Fruit fly (Drosophila melanogaster) whole organism, embryonic: ENCODE measurements around the gene Scr.
A peak's percentile ranks its signal among the peaks of the same experiment; 100 is the strongest.

Experiments used
- Abd-B ChIP-seq: fragments of 200-800 bp; sonication (Bioruptor generic); optimal IDR thresholded peaks from 2 replicates; lab custom pipeline; 2018; ENCODE audit warnings: missing biosample characterization, mild to moderate bottlenecking, missing genetic modification characterization, moderate library complexity
- Bteb2 ChIP-seq: fragments of 200-800 bp; sonication (Bioruptor generic); optimal IDR thresholded peaks from 2 replicates; lab custom pipeline; 2016; ENCODE audit warnings: missing biosample characterization, missing genetic modification characterization
- CG10147 ChIP-seq: fragments of 200-800 bp; sonication (Bioruptor generic); optimal IDR thresholded peaks from 2 replicates; lab custom pipeline; 2019; ENCODE audit warnings: missing biosample characterization, mild to moderate bottlenecking, missing genetic modification characterization, moderate library complexity
- CG12236 ChIP-seq: fragments of 200-800 bp; sonication (Bioruptor generic); optimal IDR thresholded peaks from 2 replicates; lab custom pipeline; 2016; ENCODE audit warnings: missing biosample characterization, missing genetic modification characterization
- CG12299 ChIP-seq: fragments of 200-800 bp; sonication (Bioruptor generic); optimal IDR thresholded peaks from 2 replicates; lab custom pipeline; 2018; ENCODE audit warnings: missing biosample characterization, mild to moderate bottlenecking, missing genetic modification characterization
- CG12391 ChIP-seq: fragments of 200-800 bp; sonication (Bioruptor generic); optimal IDR thresholded peaks from 3 replicates; lab custom pipeline; 2018; ENCODE audit warnings: missing biosample characterization, mild to moderate bottlenecking, missing genetic modification characterization, moderate library complexity
- CG12659 ChIP-seq: fragments of 200-800 bp; sonication (Bioruptor generic); optimal IDR thresholded peaks from 3 replicates; lab custom pipeline; 2017; ENCODE audit warnings: mild to moderate bottlenecking, missing biosample characterization, missing genetic modification reagents, missing genetic modification characterization
- CG13296 ChIP-seq: fragments of 200-800 bp; sonication (Bioruptor generic); optimal IDR thresholded peaks from 3 replicates; lab custom pipeline; 2018; ENCODE audit warnings: missing biosample characterization, mild to moderate bottlenecking, missing genetic modification characterization
- CG13894 ChIP-seq: fragments of 200-800 bp; sonication (Bioruptor generic); optimal IDR thresholded peaks from 3 replicates; lab custom pipeline; 2018; ENCODE audit warnings: missing biosample characterization, mild to moderate bottlenecking, missing genetic modification characterization, moderate library complexity
- CG16779 ChIP-seq: fragments of 200-800 bp; sonication (Bioruptor generic); IDR thresholded peaks from 2 replicates; pipeline ENCODE4 v1.3.6; 2022; ENCODE audit warnings: missing biosample characterization, missing genetic modification characterization
- CG16863 ChIP-seq: fragments of 200-800 bp; sonication (Bioruptor generic); optimal IDR thresholded peaks from 3 replicates; lab custom pipeline; 2016; ENCODE audit warnings: missing biosample characterization, missing genetic modification characterization
- CG17612 ChIP-seq: fragments of 200-800 bp; sonication (Bioruptor generic); IDR thresholded peaks from 2 replicates; pipeline ENCODE4 v1.3.6; 2022; ENCODE audit warnings: missing biosample characterization, missing genetic modification characterization
- CG30431 ChIP-seq: fragments of 200-800 bp; sonication (Bioruptor generic); optimal IDR thresholded peaks from 2 replicates; lab custom pipeline; 2017; ENCODE audit warnings: missing biosample characterization, missing genetic modification characterization
- CG31365 ChIP-seq: fragments of 200-800 bp; sonication (Bioruptor generic); optimal IDR thresholded peaks from 2 replicates; lab custom pipeline; 2018; ENCODE audit warnings: missing biosample characterization, mild to moderate bottlenecking, missing genetic modification characterization
- CG33213 ChIP-seq: fragments of 200-800 bp; sonication (Bioruptor generic); optimal IDR thresholded peaks from 3 replicates; lab custom pipeline; 2016; ENCODE audit warnings: missing biosample characterization, missing genetic modification characterization
- CG4282 ChIP-seq: fragments of 200-800 bp; sonication (Bioruptor generic); optimal IDR thresholded peaks from 2 replicates; lab custom pipeline; 2016; ENCODE audit warnings: missing biosample characterization, missing genetic modification characterization
- CG7357 ChIP-seq: fragments of 200-800 bp; sonication (Bioruptor generic); IDR thresholded peaks from 3 replicates; pipeline ENCODE4 v1.3.6; 2022; ENCODE audit warnings: missing biosample characterization, missing genetic modification characterization
- CG7745 ChIP-seq: fragments of 200-800 bp; sonication (Bioruptor generic); optimal IDR thresholded peaks from 2 replicates; lab custom pipeline; 2018; ENCODE audit warnings: missing biosample characterization, mild to moderate bottlenecking, missing genetic modification characterization, moderate library complexity
- CG7786 ChIP-seq: fragments of 200-800 bp; sonication (Bioruptor generic); optimal IDR thresholded peaks from 2 replicates; lab custom pipeline; 2016; ENCODE audit warnings: missing biosample characterization, missing genetic modification characterization
- CG7987 ChIP-seq: fragments of 200-800 bp; sonication (Bioruptor generic); optimal IDR thresholded peaks from 2 replicates; lab custom pipeline; 2018; ENCODE audit warnings: missing biosample characterization, mild to moderate bottlenecking, missing genetic modification characterization, moderate library complexity
- CG8290 ChIP-seq, 3 experiments: fragments of 200-800 bp; sonication (Bioruptor generic); optimal IDR thresholded peaks; 2 replicates each; lab custom pipeline; 2016 to 2019; ENCODE audit warnings: missing biosample characterization in 3 of 3, missing genetic modification characterization in 3 of 3, mild to moderate bottlenecking in 2 of 3, moderate library complexity in 1 of 3
- CG8944 ChIP-seq: fragments of 200-800 bp; sonication (Bioruptor generic); optimal IDR thresholded peaks from 3 replicates; lab custom pipeline; 2016; ENCODE audit warnings: missing biosample characterization, missing genetic modification characterization
- CG9437 ChIP-seq: fragments of 200-800 bp; sonication (Bioruptor generic); optimal IDR thresholded peaks from 2 replicates; lab custom pipeline; 2018; ENCODE audit warnings: missing biosample characterization, mild to moderate bottlenecking, missing genetic modification characterization
- CTCF ChIP-seq: fragments of 200-800 bp; sonication (Bioruptor generic); optimal IDR thresholded peaks from 2 replicates; lab custom pipeline; 2017; ENCODE audit warnings: missing biosample characterization, mild to moderate bottlenecking, missing genetic modification characterization, moderate library complexity
- D ChIP-seq, 2 experiments: fragments of 200-800 bp in 1 of 2; fragments of >200 bp in 1 of 2; sonication (Bioruptor generic) in 1 of 2; optimal IDR thresholded peaks; 2 replicates in 1 of 2; 3 replicates in 1 of 2; lab custom pipeline; 2017; ENCODE audit warnings: mild to moderate bottlenecking in 1 of 2, missing biosample characterization in 1 of 2, missing genetic modification characterization in 1 of 2, missing genetic modification reagents in 1 of 2
- Deaf1 ChIP-seq: fragments of 200-800 bp; optimal IDR thresholded peaks from 3 replicates; lab custom pipeline; 2019; ENCODE audit warnings: missing biosample characterization, mild to moderate bottlenecking, missing genetic modification characterization, moderate library complexity
- Fer1 ChIP-seq: fragments of 200-800 bp; sonication (Bioruptor generic); optimal IDR thresholded peaks from 2 replicates; lab custom pipeline; 2017; ENCODE audit warnings: missing biosample characterization, mild to moderate bottlenecking, missing genetic modification characterization
- Lhr ChIP-seq: fragments of 200-800 bp; sonication (Bioruptor generic); optimal IDR thresholded peaks from 3 replicates; lab custom pipeline; 2017; ENCODE audit warnings: mild to moderate bottlenecking, missing biosample characterization, missing genetic modification reagents, missing genetic modification characterization
- MBD-R2 ChIP-seq: fragments of 200-800 bp; sonication (Bioruptor generic); IDR thresholded peaks from 2 replicates; pipeline ENCODE4 v1.3.6; 2022; ENCODE audit warnings: missing biosample characterization, missing genetic modification characterization
- NC2α ChIP-seq: fragments of 200-800 bp; sonication (Bioruptor generic); optimal IDR thresholded peaks from 2 replicates; lab custom pipeline; 2016; ENCODE audit warnings: missing biosample characterization, missing genetic modification characterization
- Rfx ChIP-seq: fragments of 200-800 bp; sonication (Bioruptor generic); IDR thresholded peaks from 2 replicates; pipeline ENCODE4 v1.3.6; 2022; ENCODE audit warnings: missing biosample characterization, missing genetic modification characterization
- Scr ChIP-seq: fragments of 200-800 bp; sonication (Bioruptor generic); IDR thresholded peaks from 2 replicates; pipeline ENCODE4 v1.3.6; 2022; ENCODE audit warnings: missing biosample characterization, missing genetic modification characterization; ENCODE audit not compliant: partially characterized antibody
- ac ChIP-seq: fragments of 200-800 bp; sonication (Bioruptor generic); optimal IDR thresholded peaks from 3 replicates; lab custom pipeline; 2017; ENCODE audit warnings: missing biosample characterization, mild to moderate bottlenecking, missing genetic modification characterization
- aop ChIP-seq: fragments of 200-800 bp; sonication (Bioruptor generic); IDR thresholded peaks from 2 replicates; pipeline ENCODE4 v1.3.6; 2022; ENCODE audit warnings: missing biosample characterization, missing genetic modification characterization
- dm ChIP-seq: fragments of 200-800 bp; sonication (Bioruptor generic); optimal IDR thresholded peaks from 3 replicates; lab custom pipeline; 2016; ENCODE audit warnings: missing biosample characterization, missing genetic modification characterization
- dysf ChIP-seq: fragments of 200-800 bp; sonication (Bioruptor generic); IDR thresholded peaks from 3 replicates; pipeline ENCODE4 v1.3.6; 2022; ENCODE audit warnings: missing biosample characterization, missing genetic modification characterization
- en ChIP-seq: fragments of 200-800 bp; sonication (Bioruptor generic); optimal IDR thresholded peaks from 2 replicates; lab custom pipeline; 2016; ENCODE audit warnings: missing biosample characterization, missing genetic modification characterization
- gcm2 ChIP-seq: fragments of 200-800 bp; sonication (Bioruptor generic); optimal IDR thresholded peaks from 2 replicates; lab custom pipeline; 2016; ENCODE audit warnings: missing biosample characterization, missing genetic modification characterization
- grn ChIP-seq: fragments of 200-800 bp; sonication (Bioruptor generic); optimal IDR thresholded peaks from 3 replicates; lab custom pipeline; 2017; ENCODE audit warnings: missing biosample characterization, missing genetic modification characterization
- gsb-n ChIP-seq: fragments of 200-800 bp; sonication (Bioruptor generic); optimal IDR thresholded peaks from 3 replicates; lab custom pipeline; 2018; ENCODE audit warnings: missing biosample characterization, mild to moderate bottlenecking, missing genetic modification characterization
- ham ChIP-seq: fragments of 200-800 bp; sonication (Bioruptor generic); IDR thresholded peaks from 2 replicates; pipeline ENCODE4 v1.3.6; 2022; ENCODE audit warnings: missing biosample characterization, missing genetic modification characterization
- kni ChIP-seq: fragments of 200-800 bp; sonication (Bioruptor generic); optimal IDR thresholded peaks from 3 replicates; lab custom pipeline; 2017; ENCODE audit warnings: mild to moderate bottlenecking, missing biosample characterization, missing genetic modification reagents, missing genetic modification characterization
- lilli ChIP-seq: fragments of 200-800 bp; sonication (Bioruptor generic); optimal IDR thresholded peaks from 3 replicates; lab custom pipeline; 2016; ENCODE audit warnings: missing biosample characterization, missing genetic modification characterization
- mld ChIP-seq: fragments of 200-800 bp; sonication (Bioruptor generic); IDR thresholded peaks from 3 replicates; pipeline ENCODE4 v1.3.6; 2022; ENCODE audit warnings: missing biosample characterization, missing genetic modification characterization; ENCODE audit not compliant: partially characterized antibody
- pan ChIP-seq, 4 experiments: fragments of >200 bp in 3 of 4; fragments of 200-800 bp in 1 of 4; sonication (Bioruptor generic) in 1 of 4; optimal IDR thresholded peaks in 3 of 4; IDR thresholded peaks in 1 of 4; 2 replicates each; pipeline versions ENCODE4 v1.3.6 to Lab custom; 2017 to 2022; ENCODE audit warnings: missing biosample characterization in 2 of 4, missing genetic modification characterization in 2 of 4, mixed read lengths in 1 of 4
- run ChIP-seq: fragments of 200-800 bp; sonication (Bioruptor generic); optimal IDR thresholded peaks from 3 replicates; lab custom pipeline; 2018; ENCODE audit warnings: missing biosample characterization, mild to moderate bottlenecking, missing genetic modification characterization
- salm ChIP-seq: fragments of 200-800 bp; sonication (Bioruptor generic); optimal IDR thresholded peaks from 2 replicates; lab custom pipeline; 2018; ENCODE audit warnings: missing biosample characterization, mild to moderate bottlenecking, missing genetic modification characterization
- scrt ChIP-seq: fragments of 200-800 bp; sonication (Bioruptor generic); optimal IDR thresholded peaks from 2 replicates; lab custom pipeline; 2018; ENCODE audit warnings: missing biosample characterization, mild to moderate bottlenecking, missing genetic modification characterization, moderate library complexity
- seq ChIP-seq: fragments of 200-800 bp; sonication (Bioruptor generic); IDR thresholded peaks from 2 replicates; pipeline ENCODE4 v1.3.6; 2022; ENCODE audit warnings: missing biosample characterization, missing genetic modification characterization
- toy ChIP-seq: fragments of 200-800 bp; sonication (Bioruptor generic); IDR thresholded peaks from 2 replicates; pipeline ENCODE4 v1.3.6; 2022; ENCODE audit warnings: missing biosample characterization, missing genetic modification characterization
- zf30C ChIP-seq: fragments of 200-800 bp; sonication (Bioruptor generic); optimal IDR thresholded peaks from 3 replicates; lab custom pipeline; 2018; ENCODE audit warnings: missing biosample characterization, mild to moderate bottlenecking, missing genetic modification characterization

Gene Scr

DNA sequence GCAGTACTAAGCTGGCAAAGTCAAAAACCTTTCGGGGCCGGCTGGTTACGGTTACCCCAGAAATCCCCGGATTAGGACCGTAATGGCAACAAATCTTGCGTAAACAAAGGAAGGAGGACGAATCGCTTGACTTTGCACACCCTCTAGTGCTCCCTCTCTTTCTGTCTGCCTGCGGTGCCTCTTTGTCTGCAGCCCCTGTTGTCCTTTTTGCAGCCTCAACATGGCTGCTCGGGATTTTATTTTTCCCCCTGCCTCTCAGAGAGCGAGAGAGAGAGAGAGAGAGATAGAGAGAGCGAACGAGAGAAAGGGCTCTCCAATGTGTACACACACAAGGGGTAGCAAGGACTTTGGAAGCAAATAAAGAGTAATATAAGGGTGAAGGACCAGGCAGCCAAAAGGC lies 39.2 kb downstream of the Scr start (continued):
- no peak for TF ChIP-seq zf30C (GFP tag; lab: Kevin White, UChicago)
- TF ChIP-seq CG13296 (GFP tag; lab: Kevin White, UChicago), result no peak
- TF ChIP-seq CG7987, result no peak
- TF ChIP-seq scrt, result peak; percentile 5
- TF ChIP-seq gsb-n (tag; lab: Kevin White, UChicago), result peak; percentile 24
- TF ChIP-seq pan (optimal IDR thresholded peaks at IDR 0.05; lab: Kevin White, UChicago), result no peak
- no peak for TF ChIP-seq pan (GFP tag; optimal IDR thresholded peaks at IDR 0.05 in 1 of 2, IDR thresholded peaks at IDR 0.05 in 1 of 2)
- no peak for TF ChIP-seq run
- TF ChIP-seq Fer1 (GFP tag; lab: Kevin White, UChicago), result peak; percentile 0
- peak; percentile 93 for TF ChIP-seq seq (GFP tag; lab: Robert Waterston, UW)
- no peak for TF ChIP-seq CG4282 (GFP tag; lab: Kevin White, UChicago)
- no peak for TF ChIP-seq toy (GFP tag; lab: Robert Waterston, UW)
- no peak for TF ChIP-seq dysf (GFP tag; lab: Robert Waterston, UW)
- peak; percentile 24 for TF ChIP-seq CG31365 (tag; lab: Kevin White, UChicago)
- no peak for TF ChIP-seq CG7357 (GFP tag; lab: Robert Waterston, UW)
- TF ChIP-seq CG12299 (tag; lab: Kevin White, UChicago), result no peak
- TF ChIP-seq dm (GFP tag; lab: Kevin White, UChicago), result no peak
- no peak for TF ChIP-seq Abd-B (GFP tag; lab: Kevin White, UChicago)
- TF ChIP-seq CG17612 (GFP tag; lab: Robert Waterston, UW), result no peak
- TF ChIP-seq CG7745, result no peak
- no peak for TF ChIP-seq CG33213 (GFP tag; lab: Kevin White, UChicago)
- TF ChIP-seq gcm2 (GFP tag; lab: Kevin White, UChicago), result no peak
- no peak for TF ChIP-seq CG8290 (GFP tag; optimal IDR thresholded peaks at IDR 0.05; lab: Kevin White, UChicago)
- TF ChIP-seq CG8290 (tag; optimal IDR thresholded peaks at IDR 0.05; lab: Kevin White, UChicago), result no peak
- TF ChIP-seq Scr (GFP tag; lab: Robert Waterston, UW), result peak; percentile 49
- peak; percentile 47 for TF ChIP-seq Deaf1
- no peak for TF ChIP-seq aop (GFP tag; lab: Robert Waterston, UW)
- TF ChIP-seq en (GFP tag; lab: Kevin White, UChicago), result no peak
- TF ChIP-seq D (optimal IDR thresholded peaks at IDR 0.05; lab: Kevin White, UChicago), result peak; percentile 25
- peak; percentile 27 for TF ChIP-seq D (GFP tag; optimal IDR thresholded peaks at IDR 0.05; lab: Kevin White, UChicago)
- no peak for TF ChIP-seq CG12391
- TF ChIP-seq CG16779 (GFP tag; lab: Robert Waterston, UW), result peak; percentile 12; the same call in 1 of the 2 replicates
- no peak for TF ChIP-seq ham (GFP tag; lab: Robert Waterston, UW)
- no peak for TF ChIP-seq MBD-R2
- TF ChIP-seq CG30431 (GFP tag; lab: Kevin White, UChicago), result no peak
- no peak for TF ChIP-seq lilli
- peak; percentile 38 for TF ChIP-seq ac (GFP tag; lab: Kevin White, UChicago)
- no peak for TF ChIP-seq grn (GFP tag; lab: Kevin White, UChicago)
- no peak for TF ChIP-seq CG16863 (GFP tag; lab: Kevin White, UChicago)
- no peak for TF ChIP-seq CTCF (GFP tag; lab: Kevin White, UChicago)
- TF ChIP-seq NC2α (GFP tag; lab: Kevin White, UChicago), result no peak
- TF ChIP-seq kni (GFP tag; lab: Kevin White, UChicago), result peak; percentile 78
- TF ChIP-seq salm, result no peak
- TF ChIP-seq CG7786 (GFP tag; lab: Kevin White, UChicago), result no peak
- no peak for TF ChIP-seq CG12236 (GFP tag; lab: Kevin White, UChicago)
- no peak for TF ChIP-seq CG9437 (GFP tag; lab: Kevin White, UChicago)
- TF ChIP-seq CG13894, result peak; percentile 25
- no peak for TF ChIP-seq Bteb2 (GFP tag; lab: Kevin White, UChicago)
- no peak for TF ChIP-seq CG12659 (GFP tag; lab: Kevin White, UChicago)
- TF ChIP-seq CG8944 (GFP tag; lab: Kevin White, UChicago), result no peak
- no peak for TF ChIP-seq Rfx (GFP tag; lab: Robert Waterston, UW)
- TF ChIP-seq Lhr (GFP tag; lab: Kevin White, UChicago), result no peak
- no peak for TF ChIP-seq CG10147 (GFP tag; lab: Kevin White, UChicago)
- no peak for TF ChIP-seq mld (GFP tag; lab: Robert Waterston, UW)
